Worm (Caenorhabditis elegans) whole organism, L4 larva: Measurements from ENCODE around the gene C36C9.12.

Experiments
- F49E8.2 ChIP-seq: sonication (generic microtip); optimal IDR thresholded peaks from 2 replicates; lab custom pipeline; 2016; ENCODE audit warnings: missing compliant biosample characterization, mild to moderate bottlenecking, missing genetic modification characterization, borderline replicate concordance
- Y105C5A.15 ChIP-seq: fragments of 200-800 bp; sonication (Bioruptor generic); IDR thresholded peaks from 2 replicates; pipeline ENCODE4 v1.3.6; 2022; ENCODE audit warnings: missing genetic modification characterization, missing compliant biosample characterization
- daf-12 ChIP-seq: fragments of 150-350 bp; optimal IDR thresholded peaks from 2 replicates; lab custom pipeline; 2014; ENCODE audit warnings: missing biosample characterization, missing genetic modification reagents, missing genetic modification characterization
- daf-16 ChIP-seq, 3 experiments: sonication (generic microtip); optimal IDR thresholded peaks; 2 replicates each; lab custom pipeline; 2016 to 2017; ENCODE audit warnings: missing genetic modification characterization in 3 of 3, missing genetic modification reagents in 3 of 3, mild to moderate bottlenecking in 2 of 3, missing compliant biosample characterization in 2 of 3, missing biosample characterization in 1 of 3, moderate library complexity in 1 of 3
- egl-43 ChIP-seq: fragments of 200-800 bp; sonication (Bioruptor generic); IDR thresholded peaks from 2 replicates; pipeline ENCODE4 v1.3.6; 2022; ENCODE audit warnings: missing genetic modification reagents, missing genetic modification characterization, missing compliant biosample characterization
- fos-1 ChIP-seq: fragments of 150-350 bp; optimal IDR thresholded peaks from 2 replicates; lab custom pipeline; 2014; ENCODE audit warnings: missing biosample characterization, missing genetic modification characterization
- lin-13 ChIP-seq: fragments of 150-350 bp; optimal IDR thresholded peaks from 2 replicates; lab custom pipeline; 2014; ENCODE audit warnings: missing biosample characterization, missing genetic modification reagents, missing genetic modification characterization
- lin-15B ChIP-seq: fragments of 150-350 bp; sonication (generic microtip); optimal IDR thresholded peaks from 3 replicates; lab custom pipeline; 2014; ENCODE audit warnings: missing biosample characterization, missing genetic modification characterization
- mdt-29 ChIP-seq: fragments of 200-800 bp; sonication (Bioruptor generic); IDR thresholded peaks from 2 replicates; pipeline ENCODE4 v1.3.6; 2022; ENCODE audit warnings: missing genetic modification reagents, missing genetic modification characterization, missing compliant biosample characterization
- mxl-2 ChIP-seq: fragments of 200-800 bp; sonication (Bioruptor generic); conservative IDR thresholded peaks from 2 replicates; pipeline ENCODE4 v1.3.6; 2022; ENCODE audit warnings: missing genetic modification reagents, missing genetic modification characterization, missing compliant biosample characterization
- saeg-2 ChIP-seq: fragments of 200-800 bp; sonication (Bioruptor generic); IDR thresholded peaks from 2 replicates; pipeline ENCODE4 v1.3.6; 2022; ENCODE audit warnings: missing genetic modification reagents, missing genetic modification characterization, missing compliant biosample characterization
- sdz-12 ChIP-seq: fragments of 200-800 bp; sonication (Bioruptor generic); optimal IDR thresholded peaks from 2 replicates; lab custom pipeline; 2018; ENCODE audit warnings: mild to moderate bottlenecking, missing genetic modification characterization, missing compliant biosample characterization
- unc-39 ChIP-seq: sonication (generic microtip); optimal IDR thresholded peaks from 2 replicates; lab custom pipeline; 2017; ENCODE audit warnings: missing biosample characterization, missing genetic modification characterization
- unc-62 ChIP-seq, 3 experiments: fragments of 150-350 bp in 1 of 3; sonication (generic microtip); optimal IDR thresholded peaks in 2 of 3; peaks in 1 of 3; 1 replicate in 1 of 3; 2 replicates in 2 of 3; lab custom pipeline; 2014 to 2017; ENCODE audit warnings: missing biosample characterization in 3 of 3, missing genetic modification characterization in 3 of 3, missing genetic modification reagents in 3 of 3, missing genotype in 1 of 3

The C36C9.12 gene

DNA sequence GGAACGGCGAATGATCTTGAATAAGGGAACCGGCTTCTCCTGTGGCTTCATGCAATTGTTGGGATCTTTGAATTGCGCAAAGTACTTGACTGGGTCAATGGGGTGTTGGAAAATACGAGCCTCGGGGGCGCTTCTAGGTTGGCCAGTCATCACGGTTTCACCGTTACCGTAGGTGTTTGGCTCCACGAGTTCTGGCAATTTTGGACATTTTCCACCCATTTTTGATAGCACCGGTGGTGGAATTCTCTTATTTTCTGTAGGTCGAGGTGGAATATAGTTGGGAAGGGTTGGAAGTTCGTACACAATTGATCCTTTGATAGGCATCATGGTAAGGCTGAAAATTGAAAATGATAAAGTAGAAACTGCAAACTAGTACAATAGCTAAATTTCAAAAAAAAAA, 38.2 kb downstream of the C36C9.12 start, which contains the start of gene ZK380.4:
ZK380.4 (minus strand) TSS at position 327 of the 400 bp plus-strand sequence.
- peak in 1 of 2 experiments; percentile 92 for TF ChIP-seq unc-62 (GFP tag; optimal IDR thresholded peaks at IDR 0.05 in 1 of 2; lab: Kevin White, UChicago)
- no peak for TF ChIP-seq unc-62 (tag; optimal IDR thresholded peaks at IDR 0.05; lab: Kevin White, UChicago)
- TF ChIP-seq fos-1 (tag; lab: Kevin White, UChicago): no peak
- TF ChIP-seq, all 104 proteins: peak for 1

DNA sequence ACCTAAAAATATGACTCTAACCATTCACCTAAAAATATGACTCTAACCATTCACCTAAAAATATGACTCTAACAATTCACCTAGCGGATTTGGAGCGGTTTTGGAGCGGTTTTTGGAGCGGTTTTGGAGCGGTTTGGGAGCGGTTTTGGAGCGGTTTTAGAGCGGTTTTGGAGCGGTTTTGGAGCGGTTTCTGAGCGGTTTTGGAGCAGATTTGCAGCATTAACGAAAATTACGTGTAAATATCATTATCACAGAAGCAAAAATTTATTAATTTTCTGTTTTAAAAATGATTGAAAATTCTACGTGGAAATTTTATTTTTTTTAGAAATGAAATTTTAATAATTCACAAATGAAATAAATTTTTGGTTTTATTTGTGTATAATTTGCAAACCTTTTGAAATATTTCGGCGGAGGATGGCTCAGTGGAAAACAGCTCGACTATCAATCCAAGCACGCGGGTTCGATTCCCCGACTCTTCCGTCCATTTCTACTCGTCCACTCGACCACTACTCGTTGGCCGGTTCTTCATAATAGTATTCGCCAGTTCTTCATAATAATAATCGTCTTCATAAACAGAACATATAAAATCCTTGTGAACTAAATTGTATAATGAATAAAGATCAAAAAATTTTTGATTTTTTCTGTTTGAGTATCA, 46.3 kb downstream of the C36C9.12 start:
- TF ChIP-seq saeg-2 (GFP tag; lab: Robert Waterston, UW) (no peak), Y105C5A.15 (GFP tag; lab: Robert Waterston, UW) (no peak), daf-16 (GFP tag; optimal IDR thresholded peaks at IDR 0.05; lab: Kevin White, UChicago) (no peak), daf-16 (tag; optimal IDR thresholded peaks at IDR 0.05; lab: Kevin White, UChicago) (peak; percentile 14), mdt-29 (GFP tag; lab: Robert Waterston, UW) (no peak), egl-43 (no peak), lin-15B (tag; lab: Kevin White, UChicago) (no peak), sdz-12 (GFP tag; lab: Kevin White, UChicago) (no peak), unc-62 (GFP tag; optimal IDR thresholded peaks at IDR 0.05 in 1 of 2; lab: Kevin White, UChicago) (peak in 1 of 2 experiments; percentile 98), unc-62 (tag; optimal IDR thresholded peaks at IDR 0.05; lab: Kevin White, UChicago) (no peak), F49E8.2 (tag; lab: Kevin White, UChicago) (peak; percentile 12), lin-13 (GFP tag; lab: Kevin White, UChicago) (peak; percentile 1), mxl-2 (GFP tag; lab: Robert Waterston, UW) (no peak), daf-12 (tag; lab: Kevin White, UChicago) (no peak), unc-39 (tag; lab: Kevin White, UChicago) (no peak)
- TF ChIP-seq, all 104 proteins: peak for 4
